Worm (Caenorhabditis elegans): ENCODE measurements around the gene nhr-239.

DNA sequence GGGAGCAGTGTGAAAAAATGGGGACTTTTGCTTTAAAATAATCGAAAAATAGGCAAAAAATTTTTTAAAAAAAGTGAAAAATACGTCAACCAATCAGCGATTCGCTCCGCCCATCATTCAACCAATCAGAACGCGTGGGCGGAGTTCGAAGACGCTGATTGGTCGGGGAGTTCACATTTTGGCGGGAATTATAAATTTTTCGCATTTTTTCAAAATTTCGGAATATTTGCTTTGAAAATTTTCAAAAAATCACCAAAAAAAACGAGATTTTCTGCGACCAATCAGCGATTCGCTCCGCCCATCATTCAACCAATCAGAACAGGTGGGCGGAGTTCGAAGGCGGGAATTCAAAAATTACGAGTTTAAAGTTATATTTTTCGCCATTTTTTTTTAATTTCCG lies 10.9 kb downstream of the nhr-239 start:
- TF ChIP-seq alr-1 (tag; optimal IDR thresholded peaks at IDR 0.05; ENCODE audit: borderline replicate concordance) (no peak), snpc-4 (tag; optimal IDR thresholded peaks at IDR 0.05) (no peak), lsy-2 (tag; optimal IDR thresholded peaks at IDR 0.05) (no peak), unc-62 (GFP tag; optimal IDR thresholded peaks at IDR 0.05) (no peak), ztf-11 (tag; optimal IDR thresholded peaks at IDR 0.05) (no peak), nhr-47 (tag; optimal IDR thresholded peaks at IDR 0.05) (no peak), aha-1 (tag; optimal IDR thresholded peaks at IDR 0.05) (no peak), elt-2 (tag; optimal IDR thresholded peaks at IDR 0.05) (no peak), ceh-8 (GFP tag; optimal IDR thresholded peaks at IDR 0.05) (no peak)

All from whole organism, L1 larva.